Worm (Caenorhabditis elegans) whole organism, dauer: ENCODE results near the gene tceb-3.
"Not testable (repeated sequence)": the region's sequence is repeated elsewhere in the genome, so short reads cannot be mapped to it uniquely, and the experiment has no call there.

Experiments
- unc-62 ChIP-seq: sonication (generic microtip); optimal IDR thresholded peaks from 2 replicates; lab custom pipeline; 2017; ENCODE audit warnings: missing biosample characterization, missing genetic modification reagents, missing genetic modification characterization

The tceb-3 gene

ce11 chrII:10950107-10950679, 3.0 kb upstream of the tceb-3 start, which contains the start of gene gst-5:
Gene gst-5 (plus strand): TSS chrII:10950352.
- no peak for TF ChIP-seq unc-62 (GFP tag; lab: Kevin White, UChicago)

ce11 chrII:10949383-10949782, 2.2 kb upstream of the tceb-3 start:
- TF ChIP-seq unc-62 (GFP tag; lab: Kevin White, UChicago): no peak

- no peak for TF ChIP-seq unc-62 (GFP tag; lab: Kevin White, UChicago)
Measured at ce11 chrII:10948236-10949025, 1.2 kb upstream of the tceb-3 start.

ce11 chrII:10946848-10947247, 369 bp downstream of the tceb-3 start:
- no peak for TF ChIP-seq unc-62 (GFP tag; lab: Kevin White, UChicago)

ce11 chrII:10945446-10945845, 1.8 kb downstream of the tceb-3 start:
- no peak for TF ChIP-seq unc-62 (GFP tag; lab: Kevin White, UChicago)

ce11 chrII:10941918-10942317, 5.3 kb downstream of the tceb-3 start, which contains the start of gene R03D7.15:
Gene R03D7.15 (plus strand): TSS chrII:10942216.
- TF ChIP-seq unc-62 (GFP tag; lab: Kevin White, UChicago): not testable (repeated sequence)

- no peak for TF ChIP-seq unc-62 (GFP tag; lab: Kevin White, UChicago)
Measured at ce11 chrII:10935336-10935735, 11.9 kb downstream of the tceb-3 start.

- TF ChIP-seq unc-62 (GFP tag; lab: Kevin White, UChicago): no peak
Measured at ce11 chrII:10934786-10935185, 12.4 kb downstream of the tceb-3 start, which contains the start of gene R03D7.2. Gene R03D7.2 (minus strand): TSS chrII:10935184.

- TF ChIP-seq unc-62 (GFP tag; lab: Kevin White, UChicago): no peak
Measured at ce11 chrII:10933948-10934722, 13.1 kb downstream of the tceb-3 start.

- no peak for TF ChIP-seq unc-62 (GFP tag; lab: Kevin White, UChicago)
Measured at ce11 chrII:10932305-10932704, 14.9 kb downstream of the tceb-3 start.

- TF ChIP-seq unc-62 (GFP tag; lab: Kevin White, UChicago): no peak
Measured at ce11 chrII:10930678-10931650, 16.3 kb downstream of the tceb-3 start.

ce11 chrII:10925804-10926570, 21.2 kb downstream of the tceb-3 start, which contains the start of gene metr-1:
Gene metr-1 (plus strand): TSS chrII:10926561.
- TF ChIP-seq unc-62 (GFP tag; lab: Kevin White, UChicago): no peak

- TF ChIP-seq unc-62 (GFP tag; lab: Kevin White, UChicago): no peak
Measured at ce11 chrII:10924669-10925068, 22.5 kb downstream of the tceb-3 start.

- TF ChIP-seq unc-62 (GFP tag; lab: Kevin White, UChicago): no peak
Measured at ce11 chrII:10923948-10924347, 23.3 kb downstream of the tceb-3 start, which contains the start of gene Y19D2B.2. Gene Y19D2B.2 (plus strand): TSS chrII:10924248.
